Worm (Caenorhabditis elegans): Measurements from ENCODE around the gene C45B2.3.

DNA sequence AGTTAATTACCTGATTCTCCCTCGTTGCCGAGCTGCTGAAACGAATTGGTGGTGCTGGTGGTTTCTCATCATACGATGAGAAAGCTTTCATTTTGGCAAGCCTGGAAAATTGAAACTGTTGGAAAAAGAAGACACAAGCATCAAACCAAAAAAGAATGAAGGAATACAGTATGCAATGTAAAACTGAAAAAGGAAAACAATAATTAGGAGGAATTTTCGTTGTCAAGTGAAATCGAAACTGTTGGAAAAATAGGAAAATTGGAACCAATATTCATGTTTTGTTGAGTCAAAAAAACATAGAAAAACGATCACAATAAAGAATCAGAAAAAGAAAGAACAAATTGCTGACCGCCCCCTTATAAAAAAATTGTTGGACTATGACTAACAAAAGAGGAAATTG lies 34.3 kb upstream of the C45B2.3 start, which contains the start of gene pak-1:
- no peak for TF ChIP-seq mdl-1 (tag; optimal IDR thresholded peaks at IDR 0.05)
- TF ChIP-seq nhr-25 (tag; optimal IDR thresholded peaks at IDR 0.05) = no peak
- no peak for TF ChIP-seq nhr-11 (tag; optimal IDR thresholded peaks at IDR 0.05)
- TF ChIP-seq nhr-77 (tag; optimal IDR thresholded peaks at IDR 0.05) = no peak
- no peak for TF ChIP-seq lin-39 (tag; optimal IDR thresholded peaks at IDR 0.05)
- TF ChIP-seq nhr-10 (tag; optimal IDR thresholded peaks at IDR 0.05) = no peak

All from whole organism, L2 larva.